Fruit fly (Drosophila melanogaster) whole organism, adult: ENCODE measurements around the gene Ucp4B.

Source experiments
- CG11617 ChIP-seq: fragments of 200-800 bp; sonication (Bioruptor generic); optimal IDR thresholded peaks from 2 replicates; lab custom pipeline; 2017; ENCODE audit warnings: mild to moderate bottlenecking, missing biosample characterization, missing genetic modification reagents, missing genetic modification characterization
- CG12768 ChIP-seq: fragments of 200-800 bp; sonication (Bioruptor generic); optimal IDR thresholded peaks from 2 replicates; lab custom pipeline; 2017; ENCODE audit warnings: missing biosample characterization, missing genetic modification characterization, mild to moderate bottlenecking, moderate library complexity, missing genetic modification reagents
- CG14711 ChIP-seq: fragments of 200-800 bp; sonication (Bioruptor generic); optimal IDR thresholded peaks from 2 replicates; lab custom pipeline; 2018; ENCODE audit warnings: missing biosample characterization, mild to moderate bottlenecking, missing genetic modification characterization, moderate library complexity
- CG1620 ChIP-seq: fragments of 200-800 bp; sonication (Bioruptor generic); optimal IDR thresholded peaks from 2 replicates; lab custom pipeline; 2016; ENCODE audit warnings: missing biosample characterization, missing genetic modification characterization
- CG33017 ChIP-seq: fragments of 200-800 bp; sonication (Bioruptor generic); optimal IDR thresholded peaks from 2 replicates; lab custom pipeline; 2018; ENCODE audit warnings: missing biosample characterization, mild to moderate bottlenecking, missing genetic modification characterization, moderate library complexity
- CG5204 ChIP-seq: fragments of 200-800 bp; sonication (Bioruptor generic); optimal IDR thresholded peaks from 2 replicates; lab custom pipeline; 2016; ENCODE audit warnings: missing biosample characterization, missing genetic modification characterization
- CG7045 ChIP-seq: fragments of 200-800 bp; sonication (Bioruptor generic); optimal IDR thresholded peaks from 2 replicates; lab custom pipeline; 2017; ENCODE audit warnings: missing biosample characterization, mild to moderate bottlenecking, missing genetic modification characterization
- CG7101 ChIP-seq: fragments of 200-800 bp; sonication (Bioruptor generic); optimal IDR thresholded peaks from 2 replicates; lab custom pipeline; 2018; ENCODE audit warnings: missing biosample characterization, mild to moderate bottlenecking, missing genetic modification characterization, moderate library complexity
- Clk ChIP-seq: fragments of 200-800 bp; sonication (Bioruptor generic); optimal IDR thresholded peaks from 2 replicates; lab custom pipeline; 2017; ENCODE audit warnings: missing biosample characterization, missing genetic modification characterization
- Crg-1 ChIP-seq: fragments of 200-800 bp; sonication (Bioruptor generic); optimal IDR thresholded peaks from 2 replicates; lab custom pipeline; 2016; ENCODE audit warnings: missing biosample characterization, missing genetic modification characterization
- Hr96 ChIP-seq: fragments of 200-800 bp; sonication (Bioruptor generic); optimal IDR thresholded peaks from 2 replicates; lab custom pipeline; 2016; ENCODE audit warnings: missing biosample characterization, missing genetic modification characterization
- Mnt ChIP-seq: fragments of 200-800 bp; sonication (Bioruptor generic); optimal IDR thresholded peaks from 2 replicates; lab custom pipeline; 2016; ENCODE audit warnings: missing biosample characterization, mild to moderate bottlenecking, missing genetic modification characterization
- bab1 ChIP-seq: fragments of 200-800 bp; sonication (Bioruptor generic); optimal IDR thresholded peaks from 3 replicates; lab custom pipeline; 2019; ENCODE audit warnings: missing biosample characterization, mild to moderate bottlenecking, missing genetic modification characterization, moderate library complexity
- cic ChIP-seq: fragments of 200-800 bp; sonication (Bioruptor generic); optimal IDR thresholded peaks from 2 replicates; lab custom pipeline; 2017; ENCODE audit warnings: missing biosample characterization, mild to moderate bottlenecking, missing genetic modification characterization, moderate library complexity
- cnc ChIP-seq, 2 experiments: fragments of >200 bp; optimal IDR thresholded peaks; 2 replicates each; lab custom pipeline; 2017
- kay ChIP-seq: fragments of 200-800 bp; sonication (Bioruptor generic); peaks from one replicate; lab custom pipeline; 2016; ENCODE audit warnings: missing biosample characterization, missing genetic modification characterization, borderline replicate concordance
- ovo ChIP-seq: fragments of 200-800 bp; sonication (Bioruptor generic); optimal IDR thresholded peaks from 2 replicates; lab custom pipeline; 2016; ENCODE audit warnings: missing biosample characterization, missing genetic modification characterization
- pad ChIP-seq: fragments of 200-800 bp; sonication (Bioruptor generic); optimal IDR thresholded peaks from 3 replicates; lab custom pipeline; 2017; ENCODE audit warnings: missing biosample characterization, missing genetic modification characterization, mild to moderate bottlenecking, moderate library complexity, missing genetic modification reagents
- tj ChIP-seq: fragments of 200-800 bp; sonication (Bioruptor generic); optimal IDR thresholded peaks from 3 replicates; lab custom pipeline; 2017; ENCODE audit warnings: missing biosample characterization, mild to moderate bottlenecking, missing genetic modification characterization, moderate library complexity
- toe ChIP-seq: fragments of 200-800 bp; sonication (Bioruptor generic); optimal IDR thresholded peaks from 2 replicates; lab custom pipeline; 2016; ENCODE audit warnings: missing biosample characterization, missing genetic modification characterization

Gene Ucp4B

DNA sequence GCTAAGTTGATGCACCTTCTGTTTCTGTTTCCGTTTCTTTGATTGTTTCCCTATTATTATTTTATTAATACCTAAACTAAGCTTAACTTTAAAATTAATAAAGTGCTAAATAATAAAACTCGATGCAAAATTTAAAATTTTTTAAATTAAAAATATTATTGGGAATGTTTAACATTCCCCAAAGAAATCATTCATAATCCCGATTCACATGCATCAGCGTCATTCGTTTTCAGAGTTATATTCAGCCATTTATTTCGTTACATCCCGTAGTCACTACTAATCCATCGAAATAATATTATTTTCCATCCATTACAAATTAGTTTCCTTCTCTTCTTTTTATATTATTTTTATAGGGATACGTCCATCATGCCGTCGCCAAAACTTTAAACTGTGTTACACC is 22.2 kb upstream of the Ucp4B start:
- TF ChIP-seq kay (GFP tag; lab: Kevin White, UChicago) (peak; percentile 96), CG7045 (no peak)

DNA sequence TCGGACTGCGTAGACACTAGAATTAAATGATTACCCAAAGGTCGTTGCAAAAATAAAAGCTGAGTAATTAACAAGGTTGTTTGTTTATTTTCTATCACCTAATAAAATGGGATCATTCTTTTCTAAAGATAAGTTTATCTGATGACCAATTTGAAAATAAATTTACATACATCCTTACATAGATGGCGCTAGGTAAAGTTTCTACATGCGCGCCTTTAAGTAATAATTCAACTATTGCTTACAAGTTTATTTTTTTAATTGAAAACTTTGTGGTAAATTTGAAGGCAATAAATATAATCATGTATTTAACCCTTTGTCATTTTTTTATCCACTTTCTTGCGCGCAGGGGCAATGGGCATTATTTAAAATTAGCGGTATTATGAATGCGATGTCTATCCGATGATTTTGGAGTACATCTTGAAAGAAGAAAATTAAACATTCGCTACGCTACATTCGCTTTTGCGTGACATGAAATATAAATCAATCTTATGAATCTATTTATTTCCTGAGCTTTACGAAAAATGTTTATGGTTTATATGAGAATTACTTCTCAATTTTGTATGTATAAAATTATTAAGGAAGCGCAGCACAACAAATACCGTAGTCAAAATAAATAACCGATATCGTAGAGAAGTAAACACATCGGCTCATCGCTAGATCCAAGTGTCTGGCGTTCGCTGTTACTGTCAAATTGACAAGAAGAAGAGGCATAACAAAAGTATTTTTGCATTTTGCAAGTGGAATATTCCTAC is 20.7 kb upstream of the Ucp4B start, which contains the start of gene CG9044:
CG9044 (plus strand) TSS at position 676 of the 752 bp plus-strand sequence.
- TF ChIP-seq tj (GFP tag; lab: Kevin White, UChicago) (peak; percentile 62), toe (GFP tag; lab: Kevin White, UChicago) (no peak), CG5204 (GFP tag; lab: Kevin White, UChicago) (peak; percentile 72), Mnt (peak; percentile 51), ovo (GFP tag; lab: Kevin White, UChicago) (peak; percentile 32), CG12768 (GFP tag; lab: Kevin White, UChicago) (no peak), CG14711 (tag; lab: Kevin White, UChicago) (peak; percentile 51), pad (GFP tag; lab: Kevin White, UChicago) (peak; percentile 71), bab1 (GFP tag; lab: Kevin White, UChicago) (peak; percentile 72), CG1620 (GFP tag; lab: Kevin White, UChicago) (peak; percentile 78), CG7045 (peak; percentile 43), Crg-1 (GFP tag; lab: Kevin White, UChicago) (peak; percentile 34), CG33017 (tag; lab: Kevin White, UChicago) (no peak), cic (GFP tag; lab: Kevin White, UChicago) (peak; percentile 34), kay (GFP tag; lab: Kevin White, UChicago) (no peak), Clk (GFP tag; lab: Kevin White, UChicago) (peak; percentile 11), Hr96 (GFP tag; lab: Kevin White, UChicago) (no peak), CG7101 (tag; lab: Kevin White, UChicago) (peak; percentile 54), cnc (optimal IDR thresholded peaks at IDR 0.05; lab: Kevin White, UChicago) (no peak), CG11617 (GFP tag; lab: Kevin White, UChicago) (peak; percentile 70)

DNA sequence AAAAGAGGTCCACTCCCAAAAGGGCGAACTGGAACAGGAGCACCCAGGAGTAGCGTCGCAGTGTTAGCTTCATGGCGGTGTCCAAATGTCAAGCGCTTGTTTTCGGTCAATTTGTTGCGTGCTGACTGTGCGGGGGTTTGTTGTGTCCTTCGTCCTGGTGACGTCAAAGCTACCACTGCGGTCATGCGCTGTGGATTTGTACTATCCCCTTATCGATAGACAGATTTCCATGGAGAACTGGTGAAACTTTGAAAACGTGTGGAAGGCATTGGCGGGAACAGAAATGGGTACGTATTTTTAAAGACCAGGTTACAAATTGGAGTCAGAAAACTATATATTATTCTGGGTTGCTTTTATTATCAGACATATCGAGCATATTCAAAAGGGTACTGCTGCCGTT is 13.5 kb upstream of the Ucp4B start, which contains the start of gene CG13999:
CG13999 (minus strand) TSS at position 314 of the 400 bp plus-strand sequence.
- TF ChIP-seq CG11617 (GFP tag; lab: Kevin White, UChicago) (no peak), Mnt (no peak), tj (GFP tag; lab: Kevin White, UChicago) (no peak), CG5204 (GFP tag; lab: Kevin White, UChicago) (no peak), cnc (optimal IDR thresholded peaks at IDR 0.05; lab: Kevin White, UChicago) (no peak), kay (GFP tag; lab: Kevin White, UChicago) (no peak), Clk (GFP tag; lab: Kevin White, UChicago) (no peak), CG14711 (tag; lab: Kevin White, UChicago) (no peak), CG12768 (GFP tag; lab: Kevin White, UChicago) (no peak), cic (GFP tag; lab: Kevin White, UChicago) (no peak), CG33017 (tag; lab: Kevin White, UChicago) (no peak), pad (GFP tag; lab: Kevin White, UChicago) (no peak), ovo (GFP tag; lab: Kevin White, UChicago) (no peak)

DNA sequence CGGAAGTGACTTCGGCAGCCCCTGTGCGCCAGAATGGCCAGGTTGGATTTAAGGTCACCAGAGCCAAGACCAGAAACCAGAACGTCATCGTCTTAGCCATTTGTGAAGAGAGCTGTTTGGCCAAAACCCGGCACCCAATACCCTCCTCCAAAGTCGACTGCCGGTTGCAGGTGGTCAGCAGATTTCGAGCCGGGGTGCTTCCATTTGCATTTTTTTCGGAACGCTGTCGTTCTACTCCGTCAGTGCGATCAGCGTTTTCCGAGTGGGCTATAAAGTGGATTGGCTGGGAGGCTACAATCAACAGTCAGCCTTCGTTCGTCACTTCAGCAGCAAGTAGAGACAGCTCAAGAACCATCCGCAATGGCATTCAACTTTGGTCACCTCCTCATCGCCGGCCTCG is 13.0 kb upstream of the Ucp4B start, which contains the start of the genes CG13998 and Vm26Ab:
CG13998 (minus strand) TSS at position 114 of the 400 bp plus-strand sequence.
Vm26Ab (plus strand) TSS at position 299 of the 400 bp plus-strand sequence.
- TF ChIP-seq tj (GFP tag; lab: Kevin White, UChicago), result peak; percentile 99
- no peak for TF ChIP-seq CG11617 (GFP tag; lab: Kevin White, UChicago)

DNA sequence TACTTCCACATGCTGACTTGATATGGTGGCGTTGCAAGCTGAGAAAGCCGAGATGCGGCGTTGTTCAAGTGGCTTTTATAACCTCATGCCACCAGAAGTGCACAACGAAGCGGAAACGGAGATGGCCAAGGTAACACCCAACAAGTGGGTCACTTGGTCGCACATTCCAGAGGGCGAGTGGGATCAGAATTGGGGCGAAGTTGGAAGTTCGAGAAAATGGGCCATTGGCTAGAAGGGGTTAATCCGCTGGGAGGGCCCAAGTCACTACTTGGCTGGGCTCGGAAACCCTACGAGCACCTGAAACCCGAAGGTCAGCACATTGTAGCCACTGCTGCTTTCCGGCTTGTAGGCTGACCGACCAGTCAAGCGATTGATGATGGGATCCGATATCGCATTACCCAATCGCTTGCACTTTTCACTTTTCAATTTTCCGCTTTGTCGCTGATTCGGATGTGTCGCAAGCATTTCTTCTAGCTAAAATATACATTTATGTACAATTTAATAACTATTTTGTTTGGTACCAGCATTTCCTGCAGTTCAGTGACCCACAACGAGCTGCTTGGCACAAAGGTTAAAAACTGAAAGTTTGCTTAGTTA is 11.0 kb upstream of the Ucp4B start, which contains the start of gene Vm26Ac:
Vm26Ac (minus strand) TSS at position 51 of the 597 bp plus-strand sequence.
- TF ChIP-seq Clk (GFP tag; lab: Kevin White, UChicago) (no peak), ovo (GFP tag; lab: Kevin White, UChicago) (no peak), tj (GFP tag; lab: Kevin White, UChicago) (peak; percentile 97), CG11617 (GFP tag; lab: Kevin White, UChicago) (no peak)

DNA sequence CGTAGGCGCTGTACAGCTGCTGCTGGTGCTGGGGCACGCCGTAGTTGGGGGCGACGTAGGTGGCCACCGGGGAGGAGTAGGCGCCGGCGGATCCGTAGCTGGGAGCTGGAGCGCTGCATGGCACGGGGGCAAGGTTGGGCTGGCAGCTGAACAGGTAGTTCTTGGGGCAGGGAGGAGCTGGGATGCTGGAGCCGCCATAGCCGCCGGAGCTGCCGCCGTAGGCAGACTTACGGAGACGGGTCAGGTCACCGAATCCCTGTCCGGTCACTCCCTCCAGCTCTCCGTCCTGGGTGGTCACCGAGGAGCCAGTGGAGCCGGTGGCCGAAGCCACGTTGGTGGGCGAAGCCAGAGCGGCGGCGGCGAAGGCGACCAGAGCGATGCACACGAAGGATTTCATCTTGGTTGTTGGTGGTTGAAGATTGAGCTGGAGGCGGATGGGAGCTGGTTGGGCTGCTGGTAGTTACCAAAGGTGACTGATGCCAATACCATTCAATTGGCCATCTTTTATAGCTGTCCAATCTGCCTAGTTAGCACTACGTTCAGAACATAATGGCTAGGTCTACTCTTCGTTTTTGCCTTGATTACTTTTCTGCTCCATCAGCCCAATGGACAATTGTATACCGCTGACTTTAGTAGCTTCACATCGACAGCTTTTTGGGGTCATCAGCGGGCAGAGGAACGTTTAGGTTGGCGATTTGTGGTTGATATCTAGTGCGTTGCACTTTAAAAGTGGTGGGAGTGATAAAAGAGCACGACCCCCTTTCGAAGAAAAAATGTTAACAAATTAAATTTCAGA is 9.6 kb upstream of the Ucp4B start, which contains the start of gene Vm26Aa:
Vm26Aa (minus strand) TSS at position 478 of the 796 bp plus-strand sequence.
- TF ChIP-seq tj (GFP tag; lab: Kevin White, UChicago) (peak; percentile 98), cic (GFP tag; lab: Kevin White, UChicago) (no peak), bab1 (GFP tag; lab: Kevin White, UChicago) (no peak), pad (GFP tag; lab: Kevin White, UChicago) (no peak), CG7101 (tag; lab: Kevin White, UChicago) (no peak), CG14711 (tag; lab: Kevin White, UChicago) (no peak), toe (GFP tag; lab: Kevin White, UChicago) (no peak)
